Worm (Caenorhabditis elegans): ENCODE results near the gene T10C6.7.

DNA sequence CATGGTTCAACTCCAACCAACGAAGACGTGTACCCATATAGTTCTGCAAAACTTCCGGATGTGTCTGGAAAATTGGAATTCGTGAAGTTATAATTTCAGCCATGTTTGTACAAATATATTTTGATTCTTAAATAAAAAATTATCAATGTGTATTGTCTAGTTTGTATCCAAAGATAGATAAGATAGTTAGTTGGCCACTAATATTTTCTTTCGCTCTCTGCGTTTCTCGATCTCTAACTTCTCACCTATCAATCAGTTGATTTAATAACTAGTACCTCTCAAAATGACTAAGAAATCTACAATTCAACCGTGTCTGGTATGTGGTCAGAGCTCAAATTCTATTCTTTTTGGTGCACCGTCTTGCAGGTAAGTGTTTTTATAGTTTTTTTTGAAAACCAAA is 39.7 kb upstream of the T10C6.7 start, which contains the start of gene nhr-176:
- no peak for TF ChIP-seq B0310.2 (tag; optimal IDR thresholded peaks at IDR 0.05)
- TF ChIP-seq scrt-1 (GFP tag; IDR thresholded peaks at IDR 0.05) = no peak
- TF ChIP-seq ama-1 (optimal IDR thresholded peaks at IDR 0.05) = no peak
- no peak for TF ChIP-seq hnd-1 (tag; optimal IDR thresholded peaks at IDR 0.05)
- TF ChIP-seq hmbx-1 (tag; optimal IDR thresholded peaks at IDR 0.05) = no peak
